Worm (Caenorhabditis elegans) whole organism, young adult: Measurements from ENCODE around the gene gfrp-1.

Experiments
- B0019.2 ChIP-seq: fragments of 200-800 bp; sonication (Bioruptor generic); conservative IDR thresholded peaks from 2 replicates; pipeline ENCODE4 v1.3.6; 2022; ENCODE audit warnings: missing genetic modification reagents, missing genetic modification characterization, missing compliant biosample characterization
- B0261.1 ChIP-seq: sonication (generic microtip); optimal IDR thresholded peaks from 2 replicates; lab custom pipeline; 2016; ENCODE audit warnings: mild to moderate bottlenecking, missing genetic modification characterization, moderate library complexity, missing compliant biosample characterization
- F10E7.11 ChIP-seq: sonication (generic microtip); optimal IDR thresholded peaks from 2 replicates; lab custom pipeline; 2017; ENCODE audit warnings: mild to moderate bottlenecking, missing genetic modification characterization, moderate library complexity, missing compliant biosample characterization
- F23B12.7 ChIP-seq: sonication (generic microtip); optimal IDR thresholded peaks from 2 replicates; lab custom pipeline; 2017; ENCODE audit warnings: missing genetic modification characterization, mild to moderate bottlenecking, missing compliant biosample characterization, antibody characterized with exemption, moderate library complexity; ENCODE audit not compliant: insufficient read depth
- F37B4.10 ChIP-seq: fragments of 200-800 bp; sonication (Bioruptor generic); IDR thresholded peaks from 2 replicates; pipeline ENCODE4 v1.3.6; 2022; ENCODE audit warnings: missing genetic modification characterization, missing compliant biosample characterization
- F52B5.7 ChIP-seq: sonication (generic microtip); optimal IDR thresholded peaks from 2 replicates; lab custom pipeline; 2016; ENCODE audit warnings: mild to moderate bottlenecking, missing genetic modification characterization, missing compliant biosample characterization
- F55B11.4 ChIP-seq: sonication (generic microtip); optimal IDR thresholded peaks from 2 replicates; lab custom pipeline; 2016; ENCODE audit warnings: missing compliant biosample characterization, missing genetic modification characterization, borderline replicate concordance; ENCODE audit not compliant: insufficient read depth
- F57A8.1 ChIP-seq: fragments of 200-800 bp; sonication (Bioruptor generic); optimal IDR thresholded peaks from 2 replicates; lab custom pipeline; 2018; ENCODE audit warnings: mild to moderate bottlenecking, missing genetic modification characterization, moderate library complexity, missing compliant biosample characterization
- K12H6.12 ChIP-seq: fragments of 200-800 bp; sonication (Bioruptor generic); optimal IDR thresholded peaks from 2 replicates; lab custom pipeline; 2018; ENCODE audit warnings: mild to moderate bottlenecking, missing genetic modification characterization, missing compliant biosample characterization
- Y56A3A.18 ChIP-seq: fragments of 200-800 bp; sonication (Bioruptor generic); IDR thresholded peaks from 2 replicates; pipeline ENCODE4 v1.3.6; 2022; ENCODE audit warnings: missing genetic modification reagents, missing genetic modification characterization, missing compliant biosample characterization
- Y95B8A.8 ChIP-seq: fragments of 200-800 bp; sonication (Bioruptor generic); IDR thresholded peaks from 2 replicates; pipeline ENCODE4 v1.3.6; 2022; ENCODE audit warnings: missing genetic modification reagents, missing genetic modification characterization, missing compliant biosample characterization
- ZK185.1 ChIP-seq: sonication (generic microtip); optimal IDR thresholded peaks from 2 replicates; lab custom pipeline; 2016; ENCODE audit warnings: mild to moderate bottlenecking, missing genetic modification characterization, missing compliant biosample characterization; ENCODE audit not compliant: poor library complexity, severe bottlenecking
- akir-1 ChIP-seq: fragments of 200-800 bp; sonication (Bioruptor generic); optimal IDR thresholded peaks from 2 replicates; lab custom pipeline; 2018; ENCODE audit warnings: mild to moderate bottlenecking, missing genetic modification characterization, moderate library complexity, missing compliant biosample characterization
- atf-7 ChIP-seq: sonication (generic microtip); optimal IDR thresholded peaks from 2 replicates; lab custom pipeline; 2017; ENCODE audit warnings: mild to moderate bottlenecking, missing genetic modification characterization, missing compliant biosample characterization
- athp-1 ChIP-seq: sonication (generic microtip); optimal IDR thresholded peaks from 2 replicates; lab custom pipeline; 2017; ENCODE audit warnings: mild to moderate bottlenecking, missing genetic modification characterization, missing compliant biosample characterization
- attf-5 ChIP-seq: fragments of 200-800 bp; sonication (Bioruptor generic); optimal IDR thresholded peaks from 2 replicates; lab custom pipeline; 2018; ENCODE audit warnings: mild to moderate bottlenecking, missing genetic modification characterization, missing compliant biosample characterization
- cebp-1 ChIP-seq, 2 experiments: fragments of 200-800 bp in 1 of 2; sonication (Bioruptor generic) in 1 of 2; sonication (generic microtip) in 1 of 2; IDR thresholded peaks in 1 of 2; optimal IDR thresholded peaks in 1 of 2; 2 replicates each; pipeline versions ENCODE4 v1.3.6 to Lab custom; 2017 to 2022; ENCODE audit warnings: missing compliant biosample characterization in 2 of 2, missing genetic modification characterization in 2 of 2, mild to moderate bottlenecking in 1 of 2, missing genetic modification reagents in 1 of 2, moderate library complexity in 1 of 2
- ceh-40 ChIP-seq: fragments of 200-800 bp; sonication (Bioruptor generic); IDR thresholded peaks from 2 replicates; pipeline ENCODE4 v1.3.6; 2022; ENCODE audit warnings: missing genetic modification characterization, missing compliant biosample characterization
- ceh-58 ChIP-seq: fragments of 200-800 bp; sonication (Bioruptor generic); IDR thresholded peaks from 2 replicates; pipeline ENCODE4 v1.3.6; 2022; ENCODE audit warnings: missing genetic modification characterization, missing compliant biosample characterization
- ceh-91 ChIP-seq: fragments of 200-800 bp; sonication (Bioruptor generic); IDR thresholded peaks from 2 replicates; pipeline ENCODE4 v1.3.6; 2022; ENCODE audit warnings: missing genetic modification reagents, missing genetic modification characterization, missing compliant biosample characterization
- dpff-1 ChIP-seq: sonication (generic microtip); optimal IDR thresholded peaks from 2 replicates; lab custom pipeline; 2017; ENCODE audit warnings: mild to moderate bottlenecking, missing genetic modification characterization, missing compliant biosample characterization
- dpl-1 ChIP-seq: fragments of 150-350 bp; optimal IDR thresholded peaks from 2 replicates; lab custom pipeline; 2014; ENCODE audit warnings: missing biosample characterization, missing genetic modification reagents, missing genetic modification characterization
- egl-18 ChIP-seq: fragments of 200-800 bp; sonication (Bioruptor generic); IDR thresholded peaks from 2 replicates; pipeline ENCODE4 v1.3.6; 2022; ENCODE audit warnings: missing genetic modification reagents, missing genetic modification characterization, missing compliant biosample characterization
- egl-44 ChIP-seq: fragments of 200-800 bp; sonication (Bioruptor generic); IDR thresholded peaks from 2 replicates; pipeline ENCODE4 v1.3.6; 2022; ENCODE audit warnings: missing genetic modification reagents, missing genetic modification characterization, missing compliant biosample characterization
- ekl-4 ChIP-seq: fragments of 200-800 bp; sonication (Bioruptor generic); IDR thresholded peaks from 2 replicates; pipeline ENCODE4 v1.3.6; 2022; ENCODE audit warnings: missing genetic modification reagents, missing genetic modification characterization, missing compliant biosample characterization
- ets-4 ChIP-seq: fragments of 200-800 bp; sonication (Bioruptor generic); optimal IDR thresholded peaks from 2 replicates; lab custom pipeline; 2018; ENCODE audit warnings: mild to moderate bottlenecking, missing genetic modification characterization, missing compliant biosample characterization
- fkh-3 ChIP-seq: sonication (generic microtip); optimal IDR thresholded peaks from 2 replicates; lab custom pipeline; 2016; ENCODE audit warnings: mild to moderate bottlenecking, missing genetic modification characterization, missing compliant biosample characterization
- gei-17 ChIP-seq: fragments of 200-800 bp; sonication (Bioruptor generic); optimal IDR thresholded peaks from 2 replicates; lab custom pipeline; 2018; ENCODE audit warnings: mild to moderate bottlenecking, missing genetic modification characterization, missing compliant biosample characterization
- hmg-1.2 ChIP-seq: fragments of 200-800 bp; sonication (Bioruptor generic); IDR thresholded peaks from 2 replicates; pipeline ENCODE4 v1.3.6; 2022; ENCODE audit warnings: missing genetic modification reagents, missing genetic modification characterization, missing compliant biosample characterization
- hmg-20 ChIP-seq: fragments of 200-800 bp; sonication (Bioruptor generic); IDR thresholded peaks from 2 replicates; pipeline ENCODE4 v1.3.6; 2022; ENCODE audit warnings: missing genetic modification reagents, missing genetic modification characterization, missing compliant biosample characterization
- hrde-1 ChIP-seq: sonication (generic microtip); optimal IDR thresholded peaks from 2 replicates; lab custom pipeline; 2016; ENCODE audit warnings: missing genetic modification characterization, mild to moderate bottlenecking, missing compliant biosample characterization, moderate library complexity, missing genotype, missing genetic modification reagents, borderline replicate concordance
- lag-1 ChIP-seq: fragments of 200-800 bp; sonication (Bioruptor generic); IDR thresholded peaks from 2 replicates; pipeline ENCODE4 v1.3.6; 2022; ENCODE audit warnings: missing genetic modification reagents, missing genetic modification characterization, missing compliant biosample characterization
- lin-35 ChIP-seq, 3 experiments: fragments of 150-350 bp in 2 of 3; sonication (generic microtip) in 1 of 3; optimal IDR thresholded peaks; 2 replicates each; lab custom pipeline; 2014 to 2018; ENCODE audit warnings: missing biosample characterization in 3 of 3, missing genetic modification characterization in 3 of 3, missing genetic modification reagents in 3 of 3
- lsy-27 ChIP-seq: sonication (generic microtip); optimal IDR thresholded peaks from 2 replicates; lab custom pipeline; 2017; ENCODE audit warnings: missing genetic modification characterization, mild to moderate bottlenecking, missing compliant biosample characterization, antibody characterized with exemption, missing genotype, borderline replicate concordance; ENCODE audit not compliant: insufficient read depth
- mes-4 ChIP-seq: sonication (generic microtip); optimal IDR thresholded peaks from 2 replicates; lab custom pipeline; 2016; ENCODE audit warnings: missing genotype, missing genetic modification characterization, missing compliant biosample characterization
- nfya-2 ChIP-seq: fragments of 200-800 bp; sonication (Bioruptor generic); IDR thresholded peaks from 2 replicates; pipeline ENCODE4 v1.3.6; 2022; ENCODE audit warnings: missing genetic modification reagents, missing genetic modification characterization, missing compliant biosample characterization
- nfyb-1 ChIP-seq: fragments of 200-800 bp; sonication (Bioruptor generic); IDR thresholded peaks from 2 replicates; pipeline ENCODE4 v1.3.6; 2022; ENCODE audit warnings: missing genetic modification reagents, missing genetic modification characterization, missing compliant biosample characterization
- nhr-27 ChIP-seq: fragments of 200-800 bp; sonication (Bioruptor generic); optimal IDR thresholded peaks from 2 replicates; lab custom pipeline; 2018; ENCODE audit warnings: mild to moderate bottlenecking, missing genetic modification characterization, moderate library complexity, missing compliant biosample characterization
- nhr-80 ChIP-seq: sonication (generic microtip); optimal IDR thresholded peaks from 2 replicates; lab custom pipeline; 2016; ENCODE audit warnings: missing genetic modification characterization, missing compliant biosample characterization
- pha-4 ChIP-seq: fragments of 150-350 bp; sonication (generic microtip); optimal IDR thresholded peaks from 2 replicates; lab custom pipeline; 2014; ENCODE audit warnings: missing biosample characterization, missing genetic modification reagents, missing genetic modification characterization
- rcor-1 ChIP-seq: fragments of 200-800 bp; sonication (Bioruptor generic); IDR thresholded peaks from 2 replicates; pipeline ENCODE4 v1.3.6; 2022; ENCODE audit warnings: missing genetic modification reagents, missing genetic modification characterization, missing compliant biosample characterization
- rec-8 ChIP-seq, 2 experiments: sonication (generic microtip); optimal IDR thresholded peaks; 2 replicates each; lab custom pipeline; 2016; ENCODE audit warnings: mild to moderate bottlenecking in 2 of 2, missing genetic modification characterization in 2 of 2, missing genetic modification reagents in 2 of 2, missing genotype in 2 of 2, missing biosample characterization in 1 of 2, missing compliant biosample characterization in 1 of 2, moderate library complexity in 1 of 2
- sdz-38 ChIP-seq: sonication (generic microtip); optimal IDR thresholded peaks from 2 replicates; lab custom pipeline; 2016; ENCODE audit warnings: missing genotype, missing genetic modification characterization, missing compliant biosample characterization
- tbp1 ChIP-seq: fragments of 200-800 bp; sonication (Bioruptor generic); optimal IDR thresholded peaks from 2 replicates; lab custom pipeline; 2018; ENCODE audit warnings: mild to moderate bottlenecking, missing genetic modification characterization, missing compliant biosample characterization
- ztf-22 ChIP-seq: fragments of 200-800 bp; sonication (Bioruptor generic); optimal IDR thresholded peaks from 2 replicates; lab custom pipeline; 2018; ENCODE audit warnings: mild to moderate bottlenecking, missing genetic modification characterization, moderate library complexity, missing compliant biosample characterization
- ztf-28 ChIP-seq: fragments of 200-800 bp; sonication (Bioruptor generic); IDR thresholded peaks from 2 replicates; pipeline ENCODE4 v1.3.6; 2022; ENCODE audit warnings: missing genetic modification reagents, missing genetic modification characterization, missing compliant biosample characterization
- ztf-3 ChIP-seq: fragments of 200-800 bp; sonication (Bioruptor generic); optimal IDR thresholded peaks from 2 replicates; lab custom pipeline; 2018; ENCODE audit warnings: mild to moderate bottlenecking, missing genetic modification characterization, missing compliant biosample characterization
- ztf-6 ChIP-seq: fragments of 200-800 bp; sonication (Bioruptor generic); IDR thresholded peaks from 2 replicates; pipeline ENCODE4 v1.3.6; 2022; ENCODE audit warnings: missing genetic modification reagents, missing genetic modification characterization, missing compliant biosample characterization

The gfrp-1 gene

DNA sequence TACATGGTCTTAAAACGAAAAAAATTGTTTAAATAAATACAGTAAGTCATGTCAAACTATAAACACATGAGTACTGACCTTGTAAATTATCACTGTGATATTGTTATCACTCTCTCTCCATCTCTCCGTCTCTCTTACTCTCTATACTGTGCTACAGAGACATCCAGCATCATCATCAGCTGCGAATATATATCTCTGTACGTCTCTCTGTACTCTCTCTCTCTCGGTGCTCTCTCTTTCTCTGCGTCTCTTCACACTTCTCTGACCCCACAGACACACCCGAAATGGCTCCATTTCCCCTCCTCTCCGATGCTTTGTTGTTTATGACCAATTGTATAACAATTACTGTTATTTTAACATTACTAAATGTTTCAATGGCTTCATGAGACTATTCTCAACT is 7.2 kb downstream of the gfrp-1 start:
- TF ChIP-seq hrde-1 (tag; lab: Kevin White, UChicago) = no peak
- no peak for TF ChIP-seq dpff-1
- TF ChIP-seq ceh-40 (GFP tag; lab: Robert Waterston, UW) = no peak
- no peak for TF ChIP-seq ceh-91 (GFP tag; lab: Robert Waterston, UW)
- no peak for TF ChIP-seq ztf-28
- no peak for TF ChIP-seq B0261.1 (tag; lab: Kevin White, UChicago)
- TF ChIP-seq lin-35 (GFP tag; optimal IDR thresholded peaks at IDR 0.05; lab: Kevin White, UChicago) = no peak
- TF ChIP-seq Y56A3A.18 (GFP tag; lab: Robert Waterston, UW) = no peak
- TF ChIP-seq fkh-3 (tag; lab: Kevin White, UChicago) = no peak
- TF ChIP-seq nhr-27 (tag; lab: Kevin White, UChicago) = no peak
- peak; percentile 20 for TF ChIP-seq atf-7
- TF ChIP-seq cebp-1 (GFP tag; IDR thresholded peaks at IDR 0.05; lab: Robert Waterston, UW) = no peak
- peak; percentile 46 for TF ChIP-seq cebp-1 (tag; optimal IDR thresholded peaks at IDR 0.05; lab: Kevin White, UChicago)
- no peak for TF ChIP-seq egl-44
- TF ChIP-seq ceh-58 (GFP tag; lab: Robert Waterston, UW) = no peak
- TF ChIP-seq ztf-3 (GFP tag; lab: Kevin White, UChicago) = no peak
- no peak for TF ChIP-seq hmg-20 (GFP tag; lab: Robert Waterston, UW)
- TF ChIP-seq gei-17 (GFP tag; lab: Kevin White, UChicago) = no peak
- peak; percentile 87 for TF ChIP-seq nhr-80 (tag; lab: Kevin White, UChicago)
- TF ChIP-seq lsy-27 (tag; lab: Kevin White, UChicago) = no peak
- TF ChIP-seq sdz-38 = no peak
- peak; percentile 82 for TF ChIP-seq hmg-1.2 (GFP tag; lab: Robert Waterston, UW)
- no peak for TF ChIP-seq nfyb-1 (GFP tag; lab: Robert Waterston, UW)
- TF ChIP-seq ets-4 (GFP tag; lab: Kevin White, UChicago) = no peak
- TF ChIP-seq Y95B8A.8 (GFP tag; lab: Robert Waterston, UW) = no peak
- no peak for TF ChIP-seq F23B12.7 (tag; lab: Kevin White, UChicago)
- TF ChIP-seq F37B4.10 (GFP tag; lab: Robert Waterston, UW) = no peak
- TF ChIP-seq mes-4 (tag; lab: Kevin White, UChicago) = no peak
- TF ChIP-seq pha-4 = no peak
- no peak for TF ChIP-seq K12H6.12 (tag; lab: Kevin White, UChicago)
- TF ChIP-seq F55B11.4 (tag; lab: Kevin White, UChicago) = no peak
- no peak for TF ChIP-seq rcor-1 (GFP tag; lab: Robert Waterston, UW)
- TF ChIP-seq nfya-2 (GFP tag; lab: Robert Waterston, UW) = no peak
- TF ChIP-seq F10E7.11 (tag; lab: Kevin White, UChicago) = no peak
- TF ChIP-seq lag-1 = no peak
- TF ChIP-seq ztf-6 (GFP tag; lab: Robert Waterston, UW) = no peak
- TF ChIP-seq F52B5.7 = no peak
- no peak for TF ChIP-seq akir-1 (GFP tag; lab: Kevin White, UChicago)
- TF ChIP-seq F57A8.1 (GFP tag; lab: Kevin White, UChicago) = no peak
- no peak for TF ChIP-seq rec-8 (tag; optimal IDR thresholded peaks at IDR 0.05; lab: Kevin White, UChicago)
- 0 out of 2 replicates have a peak, but pooled peaks have one; percentile 26 for TF ChIP-seq ekl-4
- TF ChIP-seq ZK185.1 (tag; lab: Kevin White, UChicago) = no peak
- TF ChIP-seq egl-18 (GFP tag; lab: Robert Waterston, UW) = no peak
- no peak for TF ChIP-seq tbp1 (GFP tag; lab: Kevin White, UChicago)
- TF ChIP-seq B0019.2 = no peak
- TF ChIP-seq ztf-22 (GFP tag; lab: Kevin White, UChicago) = no peak
- TF ChIP-seq athp-1 = no peak
- no peak for TF ChIP-seq dpl-1 (GFP tag; lab: Kevin White, UChicago)
- TF ChIP-seq attf-5 (GFP tag; lab: Kevin White, UChicago) = peak; percentile 66
